Worm (Caenorhabditis elegans): ENCODE measurements around the gene gldi-7.

Gene gldi-7

ce11 chrII:8546975-8547374, 16.0 kb upstream of the gldi-7 start (continued):
- TF ChIP-seq daf-16 (GFP tag; optimal IDR thresholded peaks at IDR 0.05) (peak; percentile 54 to 86), daf-16 (tag; optimal IDR thresholded peaks at IDR 0.05) (peak; percentile 77), lin-13 (GFP tag; optimal IDR thresholded peaks at IDR 0.05) (peak; percentile 71), lin-39 (tag; optimal IDR thresholded peaks at IDR 0.05) (no peak), ceh-32 (tag; optimal IDR thresholded peaks at IDR 0.05; ENCODE audit: poor library complexity) (no peak), madf-5 (GFP tag; IDR thresholded peaks at IDR 0.05) (peak in 1 of 2 experiments; percentile 83; a peak in 2 of 4 replicates), dve-1 (tag; optimal IDR thresholded peaks at IDR 0.05; ENCODE audit: insufficient read depth) (no peak), zip-2 (tag; optimal IDR thresholded peaks at IDR 0.05) (no peak), ceh-44 (GFP tag; IDR thresholded peaks at IDR 0.05) (peak; percentile 70; the same call in 1 of the 2 replicates), F44E2.7 (GFP tag; IDR thresholded peaks at IDR 0.05) (no peak; the same call in 1 of the 2 replicates), madf-9 (GFP tag; conservative IDR thresholded peaks at IDR 0.05) (peak; percentile 72), ztf-7 (tag; optimal IDR thresholded peaks at IDR 0.05) (no peak), Y48G9A.11 (GFP tag; IDR thresholded peaks at IDR 0.05) (no peak), sdz-12 (GFP tag; optimal IDR thresholded peaks at IDR 0.05) (peak; percentile 61), snpc-4 (tag; optimal IDR thresholded peaks at IDR 0.05) (no peak)

- TF ChIP-seq vab-7 (GFP tag; IDR thresholded peaks at IDR 0.05) (no peak), ceh-44 (GFP tag; IDR thresholded peaks at IDR 0.05) (no peak), lin-1 (GFP tag; IDR thresholded peaks at IDR 0.05) (no peak), T26A8.4 (GFP tag; IDR thresholded peaks at IDR 0.05) (no peak), ces-1 (GFP tag; optimal IDR thresholded peaks at IDR 0.05) (no peak), snpc-1.2 (GFP tag; IDR thresholded peaks at IDR 0.05) (no peak), mes-2 (tag; optimal IDR thresholded peaks at IDR 0.05; ENCODE audit: poor library complexity, severe bottlenecking) (no peak), saeg-2 (GFP tag; IDR thresholded peaks at IDR 0.05) (no peak), mdl-1 (tag; optimal IDR thresholded peaks at IDR 0.05) (no peak), unc-130 (GFP tag; optimal IDR thresholded peaks at IDR 0.05) (no peak), hlh-30 (tag; optimal IDR thresholded peaks at IDR 0.05; ENCODE audit: insufficient read depth) (no peak), zip-11 (GFP tag; IDR thresholded peaks at IDR 0.05) (no peak), duxl-1 (tag; optimal IDR thresholded peaks at IDR 0.05; ENCODE audit: poor library complexity) (no peak), nhr-237 (tag; optimal IDR thresholded peaks at IDR 0.05) (no peak), tag-97 (GFP tag; IDR thresholded peaks at IDR 0.05) (no peak), mxl-2 (GFP tag; conservative IDR thresholded peaks at IDR 0.05) (no peak), daf-12 (tag; optimal IDR thresholded peaks at IDR 0.05) (no peak), aly-2 (tag; optimal IDR thresholded peaks at IDR 0.05) (no peak), zip-2 (tag; optimal IDR thresholded peaks at IDR 0.05) (no peak)
Observed at ce11 chrII:8545315-8545714, 14.3 kb upstream of the gldi-7 start, which contains the start of gene decr-1.2. Gene decr-1.2, plus strand, starts transcription at chrII:8545615.

- TF ChIP-seq egl-43 (GFP tag; IDR thresholded peaks at IDR 0.05) (no peak), mes-2 (tag; optimal IDR thresholded peaks at IDR 0.05; ENCODE audit: poor library complexity, severe bottlenecking) (no peak), ceh-44 (GFP tag; IDR thresholded peaks at IDR 0.05) (no peak)
Observed at ce11 chrII:8540412-8540811, 9.4 kb upstream of the gldi-7 start, which contains the start of gene pqn-73. Gene pqn-73, plus strand, starts transcription at chrII:8540712.

ce11 chrII:8536060-8536459, 5.0 kb upstream of the gldi-7 start, which contains the start of gene W01C9.2:
Gene W01C9.2, plus strand, starts transcription at chrII:8536360.
- TF ChIP-seq rbr-2 (tag; optimal IDR thresholded peaks at IDR 0.05), result no peak
- no peak for TF ChIP-seq ZK337.2 (GFP tag; IDR thresholded peaks at IDR 0.05)
- TF ChIP-seq unc-62 (GFP tag; optimal IDR thresholded peaks at IDR 0.05 in 1 of 2), result peak in 1 of 2 experiments; percentile 75
- TF ChIP-seq unc-62 (tag; optimal IDR thresholded peaks at IDR 0.05), result no peak
- TF ChIP-seq nhr-41 (GFP tag; IDR thresholded peaks at IDR 0.05), result no peak
- no peak for TF ChIP-seq zip-2 (tag; optimal IDR thresholded peaks at IDR 0.05)
- no peak for TF ChIP-seq saeg-2 (GFP tag; IDR thresholded peaks at IDR 0.05)
- TF ChIP-seq ceh-82 (tag; optimal IDR thresholded peaks at IDR 0.05), result no peak
- TF ChIP-seq madf-5 (GFP tag; IDR thresholded peaks at IDR 0.05), result no peak

Measured in whole organism, L4 larva.